Worm (Caenorhabditis elegans) whole organism, mixed stage, embryonic: Measurements from ENCODE around the gene cal-3.

ENCODE experiments used
- M03D4.4 ChIP-seq: sonication (generic microtip); optimal IDR thresholded peaks from 2 replicates; lab custom pipeline; 2017; ENCODE audit warnings: mild to moderate bottlenecking, missing genetic modification characterization, missing compliant biosample characterization
- bed-3 ChIP-seq: fragments of 200-800 bp; sonication (Bioruptor generic); optimal IDR thresholded peaks from 3 replicates; lab custom pipeline; 2018; ENCODE audit warnings: mild to moderate bottlenecking, missing genetic modification characterization, moderate library complexity, missing compliant biosample characterization
- blmp-1 ChIP-seq: fragments of 150-350 bp; optimal IDR thresholded peaks from 2 replicates; lab custom pipeline; 2014; ENCODE audit warnings: missing biosample characterization, missing genetic modification characterization
- ceh-39 ChIP-seq: fragments of 150-350 bp; optimal IDR thresholded peaks from 2 replicates; lab custom pipeline; 2014; ENCODE audit warnings: missing biosample characterization, missing genetic modification characterization
- ceh-43 ChIP-seq: fragments of 200-800 bp; sonication (Bioruptor generic); optimal IDR thresholded peaks from 2 replicates; lab custom pipeline; 2018; ENCODE audit warnings: mild to moderate bottlenecking, missing genetic modification characterization, moderate library complexity, missing compliant biosample characterization
- ces-1 ChIP-seq: fragments of 150-350 bp; optimal IDR thresholded peaks from 2 replicates; lab custom pipeline; 2014; ENCODE audit warnings: missing biosample characterization, missing genetic modification reagents, missing genetic modification characterization
- cnd-1 ChIP-seq: fragments of 200-800 bp; sonication (Bioruptor generic); optimal IDR thresholded peaks from 2 replicates; lab custom pipeline; 2018; ENCODE audit warnings: mild to moderate bottlenecking, missing genetic modification characterization, missing compliant biosample characterization
- drap-1 ChIP-seq: fragments of 200-800 bp; sonication (Bioruptor generic); optimal IDR thresholded peaks from 3 replicates; lab custom pipeline; 2018; ENCODE audit warnings: mild to moderate bottlenecking, missing genetic modification characterization, missing compliant biosample characterization
- elt-1 ChIP-seq: sonication (generic microtip); optimal IDR thresholded peaks from 2 replicates; lab custom pipeline; 2017; ENCODE audit warnings: missing genetic modification characterization, mild to moderate bottlenecking, missing compliant biosample characterization, antibody characterized with exemption, moderate library complexity, borderline replicate concordance; ENCODE audit not compliant: insufficient read depth
- elt-3 ChIP-seq: fragments of 150-350 bp; optimal IDR thresholded peaks from 2 replicates; lab custom pipeline; 2014; ENCODE audit warnings: missing biosample characterization, missing genetic modification characterization
- ham-2 ChIP-seq: fragments of 200-800 bp; sonication (Bioruptor generic); optimal IDR thresholded peaks from 2 replicates; lab custom pipeline; 2018; ENCODE audit warnings: mild to moderate bottlenecking, missing genetic modification characterization, missing compliant biosample characterization
- hlh-1 ChIP-seq: fragments of 150-350 bp; optimal IDR thresholded peaks from 2 replicates; lab custom pipeline; 2014; ENCODE audit warnings: missing biosample characterization, missing genetic modification reagents, missing genetic modification characterization
- lin-13 ChIP-seq: fragments of 150-350 bp; optimal IDR thresholded peaks from 2 replicates; lab custom pipeline; 2014; ENCODE audit warnings: missing biosample characterization, missing genetic modification characterization
- lin-32 ChIP-seq: fragments of 200-800 bp; sonication (Bioruptor generic); optimal IDR thresholded peaks from 2 replicates; lab custom pipeline; 2018; ENCODE audit warnings: mild to moderate bottlenecking, missing genetic modification characterization, missing compliant biosample characterization
- lsy-2 ChIP-seq: fragments of 150-350 bp; optimal IDR thresholded peaks from 2 replicates; lab custom pipeline; 2014; ENCODE audit warnings: missing biosample characterization, missing genetic modification characterization
- mab-5 ChIP-seq: fragments of 150-350 bp; optimal IDR thresholded peaks from 2 replicates; lab custom pipeline; 2014; ENCODE audit warnings: missing biosample characterization, missing genetic modification characterization
- mep-1 ChIP-seq: fragments of 150-350 bp; optimal IDR thresholded peaks from 2 replicates; lab custom pipeline; 2017; ENCODE audit warnings: missing biosample characterization, missing genetic modification reagents, missing genetic modification characterization, inconsistent platforms
- mls-2 ChIP-seq: sonication (generic microtip); optimal IDR thresholded peaks from 2 replicates; lab custom pipeline; 2016; ENCODE audit warnings: mild to moderate bottlenecking, missing genetic modification characterization, moderate library complexity, missing compliant biosample characterization
- nhr-12 ChIP-seq: fragments of 150-350 bp; optimal IDR thresholded peaks from 2 replicates; lab custom pipeline; 2014; ENCODE audit warnings: missing biosample characterization, missing genetic modification characterization
- nhr-2 ChIP-seq: fragments of 150-350 bp; optimal IDR thresholded peaks from 2 replicates; lab custom pipeline; 2014; ENCODE audit warnings: missing biosample characterization, missing genetic modification characterization
- nhr-237 ChIP-seq: fragments of 150-350 bp; optimal IDR thresholded peaks from 2 replicates; lab custom pipeline; 2014; ENCODE audit warnings: missing biosample characterization, missing genetic modification characterization
- nhr-28 ChIP-seq: fragments of 150-350 bp; optimal IDR thresholded peaks from 2 replicates; lab custom pipeline; 2014; ENCODE audit warnings: missing biosample characterization, missing genetic modification characterization
- nhr-76 ChIP-seq: sonication (generic microtip); optimal IDR thresholded peaks from 2 replicates; lab custom pipeline; 2017; ENCODE audit warnings: missing biosample characterization, missing genetic modification characterization
- pha-4 ChIP-seq: fragments of 150-350 bp; optimal IDR thresholded peaks from 2 replicates; lab custom pipeline; 2018; ENCODE audit warnings: missing biosample characterization, missing genetic modification reagents, missing genetic modification characterization
- sem-2 ChIP-seq: fragments of 200-800 bp; sonication (Bioruptor generic); optimal IDR thresholded peaks from 2 replicates; lab custom pipeline; 2018; ENCODE audit warnings: mild to moderate bottlenecking, missing genetic modification characterization, missing compliant biosample characterization
- snpc-4 ChIP-seq: fragments of 150-350 bp; optimal IDR thresholded peaks from 2 replicates; lab custom pipeline; 2014; ENCODE audit warnings: missing biosample characterization, missing genetic modification characterization
- sptf-1 ChIP-seq: sonication (generic microtip); optimal IDR thresholded peaks from 2 replicates; lab custom pipeline; 2017; ENCODE audit warnings: mild to moderate bottlenecking, missing genetic modification characterization, moderate library complexity, missing compliant biosample characterization
- tbx-8 ChIP-seq: fragments of 200-800 bp; sonication (Bioruptor generic); optimal IDR thresholded peaks from 2 replicates; lab custom pipeline; 2018; ENCODE audit warnings: mild to moderate bottlenecking, missing genetic modification characterization, moderate library complexity, missing compliant biosample characterization
- unc-120 ChIP-seq: sonication (generic microtip); optimal IDR thresholded peaks from 2 replicates; lab custom pipeline; 2017; ENCODE audit warnings: missing genetic modification characterization, missing compliant biosample characterization; ENCODE audit not compliant: poor library complexity, severe bottlenecking
- unc-39 ChIP-seq: fragments of 150-350 bp; optimal IDR thresholded peaks from 2 replicates; lab custom pipeline; 2014; ENCODE audit warnings: missing biosample characterization, missing genetic modification characterization
- unc-62 ChIP-seq: fragments of 150-350 bp; optimal IDR thresholded peaks from 2 replicates; lab custom pipeline; 2014; ENCODE audit warnings: missing biosample characterization, missing genetic modification reagents, missing genetic modification characterization
- zip-8 ChIP-seq: fragments of 150-350 bp; optimal IDR thresholded peaks from 2 replicates; lab custom pipeline; 2014; ENCODE audit warnings: missing biosample characterization, missing genetic modification characterization
- ztf-11 ChIP-seq: fragments of 150-350 bp; optimal IDR thresholded peaks from 2 replicates; lab custom pipeline; 2014; ENCODE audit warnings: missing biosample characterization, missing genetic modification characterization

The cal-3 gene

ce11 chrIV:3824720-3825119, 10.2 kb downstream of the cal-3 start:
- TF ChIP-seq sptf-1 (tag; lab: Kevin White, UChicago), result peak; percentile 40
- TF ChIP-seq unc-62, result peak; percentile 39
- peak; percentile 45 for TF ChIP-seq nhr-2 (tag; lab: Kevin White, UChicago)
- peak; percentile 96 for TF ChIP-seq ces-1 (GFP tag; lab: Kevin White, UChicago)
- TF ChIP-seq hlh-1, result peak; percentile 53
- no peak for TF ChIP-seq ceh-43
- TF ChIP-seq bed-3, result no peak
- no peak for TF ChIP-seq tbx-8 (GFP tag; lab: Kevin White, UChicago)
- no peak for TF ChIP-seq nhr-76 (tag; lab: Kevin White, UChicago)
- TF ChIP-seq lin-32 (GFP tag; lab: Kevin White, UChicago), result peak; percentile 40
- no peak for TF ChIP-seq elt-3 (tag; lab: Kevin White, UChicago)
- no peak for TF ChIP-seq cnd-1 (tag; lab: Kevin White, UChicago)
- TF ChIP-seq lsy-2 (tag; lab: Kevin White, UChicago), result no peak
- TF ChIP-seq nhr-237 (tag; lab: Kevin White, UChicago), result peak; percentile 9
- peak; percentile 52 for TF ChIP-seq lin-13
- no peak for TF ChIP-seq ham-2 (GFP tag; lab: Kevin White, UChicago)
- peak; percentile 25 for TF ChIP-seq mep-1
- TF ChIP-seq drap-1, result no peak
- TF ChIP-seq nhr-28 (tag; lab: Kevin White, UChicago), result no peak
- peak; percentile 48 for TF ChIP-seq ceh-39 (tag; lab: Kevin White, UChicago)
- TF ChIP-seq mls-2, result peak; percentile 54
- no peak for TF ChIP-seq unc-39
- peak; percentile 60 for TF ChIP-seq pha-4
- no peak for TF ChIP-seq snpc-4 (tag; lab: Kevin White, UChicago)
- no peak for TF ChIP-seq mab-5 (tag; lab: Kevin White, UChicago)
- TF ChIP-seq M03D4.4 (tag; lab: Kevin White, UChicago), result peak; percentile 16
- peak; percentile 50 for TF ChIP-seq unc-120
- TF ChIP-seq, all 35 proteins: peak for 14

DNA sequence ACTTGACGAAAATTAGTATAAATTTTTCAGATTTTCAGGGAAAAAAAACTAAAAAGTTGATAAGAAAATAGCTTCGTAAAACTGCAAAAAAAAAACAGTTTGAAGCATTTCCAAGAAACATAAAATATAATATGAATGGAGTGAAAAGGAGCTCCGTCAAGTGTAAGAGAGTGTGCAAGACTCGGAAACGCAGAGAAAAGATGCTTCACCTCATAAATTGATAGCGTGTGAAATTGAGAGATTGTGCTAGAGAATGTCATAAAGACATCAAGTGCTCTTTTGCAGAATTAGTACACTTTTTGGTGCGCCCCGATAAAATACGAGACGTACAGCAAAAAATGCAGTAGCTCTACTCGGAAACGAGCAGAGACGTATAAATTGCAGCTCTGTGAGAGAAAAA, 13.4 kb downstream of the cal-3 start:
- TF ChIP-seq elt-1 (tag; lab: Kevin White, UChicago) (no peak), lin-32 (GFP tag; lab: Kevin White, UChicago) (no peak)

DNA sequence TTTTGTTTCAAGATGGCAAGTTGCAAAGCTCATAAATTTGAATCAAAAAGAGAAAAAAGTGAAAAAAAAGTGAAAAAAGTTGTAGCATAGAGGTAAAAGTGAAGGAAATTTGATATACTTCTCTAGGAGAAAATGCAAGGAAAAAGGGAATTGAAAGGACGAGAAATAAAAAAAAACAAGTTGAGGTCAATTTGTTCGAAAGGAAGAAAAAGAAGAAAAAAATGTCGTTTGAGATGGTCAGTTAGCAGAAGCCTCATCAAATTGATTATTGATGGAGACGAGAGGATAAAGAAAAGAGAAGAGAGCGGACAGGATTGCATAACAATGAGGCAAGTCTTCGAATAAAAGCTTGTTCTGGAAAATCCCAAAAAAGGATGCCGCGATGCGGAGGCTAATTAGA, 14.8 kb downstream of the cal-3 start:
- TF ChIP-seq nhr-12 (tag; lab: Kevin White, UChicago) (no peak), ham-2 (GFP tag; lab: Kevin White, UChicago) (no peak), M03D4.4 (tag; lab: Kevin White, UChicago) (no peak), nhr-237 (tag; lab: Kevin White, UChicago) (no peak), sem-2 (no peak), ces-1 (GFP tag; lab: Kevin White, UChicago) (peak; percentile 2)

- TF ChIP-seq lin-32 (GFP tag; lab: Kevin White, UChicago) (no peak), ceh-39 (tag; lab: Kevin White, UChicago) (no peak)
Observed at ce11 chrIV:3819278-3819777, 15.6 kb downstream of the cal-3 start, which contains the start of gene bris-1. TSS of gene bris-1 (minus strand) at chrIV:3819328.

DNA sequence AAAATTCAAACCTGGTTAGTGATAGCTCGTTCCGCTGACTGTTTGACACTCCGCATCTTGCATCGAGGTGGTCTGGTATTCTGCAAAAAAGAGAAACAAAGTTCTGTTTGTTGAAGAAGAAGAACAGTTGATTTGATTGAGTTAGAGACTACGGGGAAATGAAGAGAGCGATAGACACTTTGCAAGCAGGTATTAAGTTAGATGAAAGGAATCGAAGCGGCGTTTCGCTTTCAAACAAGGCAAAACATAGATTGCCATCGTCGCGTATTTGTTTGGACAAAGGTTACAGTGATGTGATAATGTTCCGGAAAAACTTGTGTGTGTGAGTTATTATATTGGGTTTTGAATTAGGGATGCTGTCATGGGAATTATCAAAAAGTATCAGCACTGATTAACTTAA, 17.7 kb downstream of the cal-3 start:
- no peak for TF ChIP-seq drap-1
- no peak for TF ChIP-seq unc-39
- TF ChIP-seq ceh-43, result no peak
- no peak for TF ChIP-seq lin-13
- TF ChIP-seq blmp-1 (tag; lab: Kevin White, UChicago), result no peak
- TF ChIP-seq bed-3, result no peak
- no peak for TF ChIP-seq zip-8 (tag; lab: Kevin White, UChicago)
- no peak for TF ChIP-seq sptf-1 (tag; lab: Kevin White, UChicago)
- TF ChIP-seq lsy-2 (tag; lab: Kevin White, UChicago), result no peak
- no peak for TF ChIP-seq ztf-11 (tag; lab: Kevin White, UChicago)
- no peak for TF ChIP-seq mls-2
- TF ChIP-seq nhr-76 (tag; lab: Kevin White, UChicago), result no peak
- TF ChIP-seq ham-2 (GFP tag; lab: Kevin White, UChicago), result no peak
- no peak for TF ChIP-seq M03D4.4 (tag; lab: Kevin White, UChicago)
- TF ChIP-seq elt-3 (tag; lab: Kevin White, UChicago), result no peak
- TF ChIP-seq tbx-8 (GFP tag; lab: Kevin White, UChicago), result no peak
- TF ChIP-seq snpc-4 (tag; lab: Kevin White, UChicago), result no peak
- TF ChIP-seq elt-1 (tag; lab: Kevin White, UChicago), result no peak
- TF ChIP-seq lin-32 (GFP tag; lab: Kevin White, UChicago), result no peak
- TF ChIP-seq, all 35 proteins: peak for 0
